Worm (Caenorhabditis elegans) whole organism, L4 larva: ENCODE data around the gene R02D5.10.

Experiments used
- F26F4.8 ChIP-seq: fragments of 200-800 bp; sonication (Bioruptor generic); conservative IDR thresholded peaks from 2 replicates; pipeline ENCODE4 v1.3.6; 2022; ENCODE audit warnings: missing genetic modification characterization, missing compliant biosample characterization
- F49E8.2 ChIP-seq: sonication (generic microtip); optimal IDR thresholded peaks from 2 replicates; lab custom pipeline; 2016; ENCODE audit warnings: missing compliant biosample characterization, mild to moderate bottlenecking, missing genetic modification characterization, borderline replicate concordance
- R02D3.7 ChIP-seq: fragments of 150-350 bp; sonication (generic microtip); optimal IDR thresholded peaks from 3 replicates; lab custom pipeline; 2014; ENCODE audit warnings: missing biosample characterization, missing genetic modification characterization
- Y48G9A.11 ChIP-seq: fragments of 200-800 bp; sonication (Bioruptor generic); IDR thresholded peaks from 2 replicates; pipeline ENCODE4 v1.3.6; 2022; ENCODE audit warnings: missing genetic modification reagents, missing genetic modification characterization, missing compliant biosample characterization
- Y75B8A.6 ChIP-seq: fragments of 200-800 bp; sonication (Bioruptor generic); IDR thresholded peaks from 2 replicates; pipeline ENCODE4 v1.3.6; 2022; ENCODE audit warnings: missing genetic modification reagents, missing genetic modification characterization, missing compliant biosample characterization
- aha-1 ChIP-seq: fragments of 150-350 bp; peaks from one replicate; lab custom pipeline; 2014; ENCODE audit warnings: missing biosample characterization, missing genetic modification characterization
- aly-2 ChIP-seq: sonication (generic microtip); optimal IDR thresholded peaks from 2 replicates; lab custom pipeline; 2018; ENCODE audit warnings: missing biosample characterization, missing genetic modification characterization
- ama-1 ChIP-seq: fragments of 150-350 bp; optimal IDR thresholded peaks from 2 replicates; lab custom pipeline; 2014; ENCODE audit warnings: inconsistent platforms, mixed read lengths
- arid-1 ChIP-seq: fragments of 200-800 bp; sonication (Bioruptor generic); conservative IDR thresholded peaks from 2 replicates; pipeline ENCODE4 v1.3.6; 2022; ENCODE audit warnings: missing genetic modification reagents, missing genetic modification characterization, missing compliant biosample characterization
- attf-4 ChIP-seq: sonication (generic microtip); optimal IDR thresholded peaks from 3 replicates; lab custom pipeline; 2017; ENCODE audit warnings: missing biosample characterization, missing genetic modification characterization
- ceh-32 ChIP-seq: sonication (generic microtip); optimal IDR thresholded peaks from 2 replicates; lab custom pipeline; 2016; ENCODE audit warnings: mild to moderate bottlenecking, missing genetic modification characterization, missing compliant biosample characterization; ENCODE audit not compliant: poor library complexity
- ceh-62 ChIP-seq: sonication (generic microtip); optimal IDR thresholded peaks from 2 replicates; lab custom pipeline; 2017; ENCODE audit warnings: missing biosample characterization, missing genetic modification characterization
- ces-1 ChIP-seq: fragments of 150-350 bp; sonication (generic microtip); optimal IDR thresholded peaks from 4 replicates; lab custom pipeline; 2014; ENCODE audit warnings: missing biosample characterization, missing genetic modification reagents, missing genetic modification characterization
- cey-2 ChIP-seq: sonication (generic microtip); optimal IDR thresholded peaks from 3 replicates; lab custom pipeline; 2017; ENCODE audit warnings: missing genetic modification characterization, mild to moderate bottlenecking, missing compliant biosample characterization, antibody characterized with exemption, borderline replicate concordance; ENCODE audit not compliant: insufficient read depth
- daf-16 ChIP-seq, 3 experiments: sonication (generic microtip); optimal IDR thresholded peaks; 2 replicates each; lab custom pipeline; 2016 to 2017; ENCODE audit warnings: missing genetic modification characterization in 3 of 3, missing genetic modification reagents in 3 of 3, mild to moderate bottlenecking in 2 of 3, missing compliant biosample characterization in 2 of 3, missing biosample characterization in 1 of 3, moderate library complexity in 1 of 3
- daf-19 ChIP-seq: fragments of 200-800 bp; sonication (Bioruptor generic); conservative IDR thresholded peaks from 2 replicates; pipeline ENCODE4 v1.3.6; 2022; ENCODE audit warnings: missing genetic modification characterization, missing compliant biosample characterization
- dmd-6 ChIP-seq: fragments of 200-800 bp; sonication (Bioruptor generic); IDR thresholded peaks from 2 replicates; pipeline ENCODE4 v1.3.6; 2022; ENCODE audit warnings: missing genetic modification reagents, missing genetic modification characterization, missing compliant biosample characterization
- fkh-10 ChIP-seq: fragments of 150-350 bp; optimal IDR thresholded peaks from 2 replicates; lab custom pipeline; 2014; ENCODE audit warnings: missing biosample characterization, missing genetic modification reagents, missing genetic modification characterization
- hlh-11 ChIP-seq: fragments of 200-800 bp; sonication (Bioruptor generic); optimal IDR thresholded peaks from 2 replicates; lab custom pipeline; 2018; ENCODE audit warnings: mild to moderate bottlenecking, missing genetic modification characterization, missing compliant biosample characterization
- hmg-1.1 ChIP-seq: fragments of 200-800 bp; sonication (Bioruptor generic); IDR thresholded peaks from 2 replicates; pipeline ENCODE4 v1.3.6; 2022; ENCODE audit warnings: missing genetic modification reagents, missing genetic modification characterization, missing compliant biosample characterization
- lin-38 ChIP-seq: fragments of 200-800 bp; sonication (Bioruptor generic); IDR thresholded peaks from 2 replicates; pipeline ENCODE4 v1.3.6; 2022; ENCODE audit warnings: missing genetic modification reagents, missing genetic modification characterization, missing compliant biosample characterization
- lir-3 ChIP-seq: sonication (generic microtip); optimal IDR thresholded peaks from 2 replicates; lab custom pipeline; 2016; ENCODE audit warnings: mild to moderate bottlenecking, missing genetic modification characterization, missing compliant biosample characterization
- mdl-1 ChIP-seq, 2 experiments: fragments of 150-350 bp in 1 of 2; sonication (generic microtip) in 1 of 2; optimal IDR thresholded peaks; 2 replicates each; lab custom pipeline; 2014 to 2017; ENCODE audit warnings: missing biosample characterization in 2 of 2, missing genetic modification characterization in 2 of 2
- mdt-29 ChIP-seq: fragments of 200-800 bp; sonication (Bioruptor generic); IDR thresholded peaks from 2 replicates; pipeline ENCODE4 v1.3.6; 2022; ENCODE audit warnings: missing genetic modification reagents, missing genetic modification characterization, missing compliant biosample characterization
- mes-2 ChIP-seq: sonication (generic microtip); optimal IDR thresholded peaks from 2 replicates; lab custom pipeline; 2016; ENCODE audit warnings: missing genotype, mild to moderate bottlenecking, missing genetic modification characterization, missing compliant biosample characterization; ENCODE audit not compliant: poor library complexity, severe bottlenecking
- mxl-3 ChIP-seq: fragments of 200-800 bp; sonication (Bioruptor generic); optimal IDR thresholded peaks from 2 replicates; lab custom pipeline; 2018; ENCODE audit warnings: mild to moderate bottlenecking, missing genetic modification characterization, missing compliant biosample characterization
- nhr-48 ChIP-seq: sonication (generic microtip); optimal IDR thresholded peaks from 2 replicates; lab custom pipeline; 2016; ENCODE audit warnings: mild to moderate bottlenecking, missing genetic modification characterization, missing compliant biosample characterization
- nhr-77 ChIP-seq: fragments of 150-350 bp; optimal IDR thresholded peaks from 2 replicates; lab custom pipeline; 2014; ENCODE audit warnings: missing biosample characterization, missing genetic modification characterization
- php-3 ChIP-seq: fragments of 200-800 bp; sonication (Bioruptor generic); IDR thresholded peaks from 2 replicates; pipeline ENCODE4 v1.3.6; 2022; ENCODE audit warnings: missing genetic modification reagents, missing genetic modification characterization, missing compliant biosample characterization
- rbr-2 ChIP-seq: sonication (generic microtip); optimal IDR thresholded peaks from 2 replicates; lab custom pipeline; 2016; ENCODE audit warnings: missing genotype, missing genetic modification characterization, missing compliant biosample characterization
- set-16 ChIP-seq: fragments of 200-800 bp; sonication (Bioruptor generic); IDR thresholded peaks from 2 replicates; pipeline ENCODE4 v1.3.6; 2022; ENCODE audit warnings: missing genetic modification reagents, missing genetic modification characterization, missing compliant biosample characterization
- skn-1 ChIP-seq: fragments of 150-350 bp; optimal IDR thresholded peaks from 2 replicates; lab custom pipeline; 2014; ENCODE audit warnings: missing biosample characterization, missing genetic modification characterization
- snpc-1.2 ChIP-seq: fragments of 200-800 bp; sonication (Bioruptor generic); IDR thresholded peaks from 2 replicates; pipeline ENCODE4 v1.3.6; 2022; ENCODE audit warnings: missing genetic modification reagents, missing genetic modification characterization, missing compliant biosample characterization
- spr-3 ChIP-seq: fragments of 200-800 bp; sonication (Bioruptor generic); optimal IDR thresholded peaks from 2 replicates; lab custom pipeline; 2018; ENCODE audit warnings: mild to moderate bottlenecking, missing genetic modification characterization, missing compliant biosample characterization
- unc-130 ChIP-seq: sonication (generic microtip); optimal IDR thresholded peaks from 2 replicates; lab custom pipeline; 2016; ENCODE audit warnings: missing genetic modification reagents, missing genetic modification characterization, missing compliant biosample characterization
- unc-39 ChIP-seq: sonication (generic microtip); optimal IDR thresholded peaks from 2 replicates; lab custom pipeline; 2017; ENCODE audit warnings: missing biosample characterization, missing genetic modification characterization
- unc-62 ChIP-seq, 3 experiments: fragments of 150-350 bp in 1 of 3; sonication (generic microtip); optimal IDR thresholded peaks in 2 of 3; peaks in 1 of 3; 1 replicate in 1 of 3; 2 replicates in 2 of 3; lab custom pipeline; 2014 to 2017; ENCODE audit warnings: missing biosample characterization in 3 of 3, missing genetic modification characterization in 3 of 3, missing genetic modification reagents in 3 of 3, missing genotype in 1 of 3

The R02D5.10 gene

DNA sequence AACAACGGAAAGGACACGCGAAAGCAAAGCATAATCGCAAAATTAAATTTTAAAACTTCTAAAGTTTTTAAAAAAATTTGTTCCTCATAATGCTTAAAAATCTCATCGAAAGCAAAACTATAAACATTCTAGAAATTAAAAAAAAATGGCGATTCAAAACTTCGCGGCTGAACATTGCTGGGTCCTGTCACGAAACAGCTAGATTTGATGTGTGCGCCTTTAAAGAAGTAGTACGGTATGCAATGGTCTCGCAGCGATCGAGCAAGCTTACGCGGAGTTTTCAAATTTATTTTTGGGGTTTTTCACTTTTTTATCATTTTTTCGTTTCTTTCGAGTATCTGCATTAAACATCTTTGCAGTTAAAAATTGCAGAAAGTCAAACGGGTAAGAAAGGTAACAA is 25.0 kb upstream of the R02D5.10 start, which contains the start of gene coh-3:
Gene coh-3, plus strand, starts transcription at position 353 of the 400 bp plus-strand sequence.
- TF ChIP-seq hlh-11 (tag; lab: Kevin White, UChicago) (no peak), mdt-29 (GFP tag; lab: Robert Waterston, UW) (no peak), unc-130 (GFP tag; lab: Kevin White, UChicago) (peak; percentile 74), lin-38 (GFP tag; lab: Robert Waterston, UW) (peak; percentile 52), snpc-1.2 (GFP tag; lab: Robert Waterston, UW) (peak; percentile 75; the same call in 1 of the 2 replicates), daf-19 (GFP tag; lab: Robert Waterston, UW) (no peak), nhr-48 (tag; lab: Kevin White, UChicago) (no peak), F49E8.2 (tag; lab: Kevin White, UChicago) (peak; percentile 85), arid-1 (GFP tag; lab: Robert Waterston, UW) (peak; percentile 51; the same call in 1 of the 2 replicates), R02D3.7 (tag; lab: Kevin White, UChicago) (no peak), rbr-2 (no peak), Y48G9A.11 (GFP tag; lab: Robert Waterston, UW) (peak; percentile 62; the same call in 1 of the 2 replicates), mes-2 (peak; percentile 10), cey-2 (tag; lab: Kevin White, UChicago) (no peak), aly-2 (tag; lab: Kevin White, UChicago) (no peak), fkh-10 (GFP tag; lab: Kevin White, UChicago) (no peak), attf-4 (tag; lab: Kevin White, UChicago) (no peak), php-3 (GFP tag; lab: Robert Waterston, UW) (no peak), daf-16 (GFP tag; optimal IDR thresholded peaks at IDR 0.05; lab: Kevin White, UChicago) (no peak), daf-16 (tag; optimal IDR thresholded peaks at IDR 0.05; lab: Kevin White, UChicago) (no peak), ama-1 (lab: Kevin White, UChicago) (no peak), mxl-3 (GFP tag; lab: Kevin White, UChicago) (no peak), F26F4.8 (GFP tag; lab: Robert Waterston, UW) (no peak)
- TF ChIP-seq, all 104 proteins: peak for 7

- TF ChIP-seq dmd-6 (no peak), skn-1 (tag; lab: Kevin White, UChicago) (no peak), ceh-32 (tag; lab: Kevin White, UChicago) (no peak), Y75B8A.6 (GFP tag; lab: Robert Waterston, UW) (no peak), spr-3 (GFP tag; lab: Kevin White, UChicago) (no peak), unc-39 (tag; lab: Kevin White, UChicago) (no peak), hmg-1.1 (GFP tag; lab: Robert Waterston, UW) (no peak), Y48G9A.11 (GFP tag; lab: Robert Waterston, UW) (no peak), mdl-1 (tag; optimal IDR thresholded peaks at IDR 0.05; lab: Kevin White, UChicago) (no peak)
Measured at ce11 chrV:14460122-14460521, 22.0 kb upstream of the R02D5.10 start.

ce11 chrV:14460615-14461102 is 21.4 kb upstream of the R02D5.10 start, which contains the start of gene F08H9.2:
Gene F08H9.2, plus strand, starts transcription at chrV:14460665.
- TF ChIP-seq unc-62 (GFP tag; optimal IDR thresholded peaks at IDR 0.05 in 1 of 2; lab: Kevin White, UChicago) (peak in 1 of 2 experiments; percentile 56), unc-62 (tag; optimal IDR thresholded peaks at IDR 0.05; lab: Kevin White, UChicago) (no peak), set-16 (GFP tag; lab: Robert Waterston, UW) (peak; percentile 72), F26F4.8 (GFP tag; lab: Robert Waterston, UW) (no peak)

DNA sequence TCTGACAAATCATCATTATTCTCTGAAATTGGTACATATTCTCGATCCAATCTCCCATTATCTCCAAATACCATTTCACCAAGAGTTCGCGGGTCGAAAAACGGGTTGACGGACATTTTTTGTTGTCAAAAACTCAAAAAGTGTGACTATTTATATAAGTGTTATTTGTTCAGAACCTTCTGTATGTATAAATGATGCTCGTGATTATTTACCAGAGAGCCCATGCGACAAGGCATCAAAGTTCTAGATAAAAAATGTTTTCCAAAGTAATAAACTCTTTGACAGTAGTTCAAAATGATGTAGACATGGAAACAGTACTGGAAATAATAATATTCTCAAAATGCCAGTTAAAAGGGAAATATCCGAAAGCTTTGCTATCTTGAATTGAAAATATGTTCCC is 19.4 kb upstream of the R02D5.10 start:
- TF ChIP-seq ceh-62 (tag; lab: Kevin White, UChicago) = no peak
- TF ChIP-seq nhr-77 (tag; lab: Kevin White, UChicago) = no peak
- TF ChIP-seq ces-1 (GFP tag; lab: Kevin White, UChicago) = no peak
- no peak for TF ChIP-seq lir-3 (tag; lab: Kevin White, UChicago)
- peak; percentile 71 for TF ChIP-seq aha-1 (tag; lab: Kevin White, UChicago)
- TF ChIP-seq dmd-6 = no peak
- no peak for TF ChIP-seq daf-16 (GFP tag; optimal IDR thresholded peaks at IDR 0.05; lab: Kevin White, UChicago)
- TF ChIP-seq daf-16 (tag; optimal IDR thresholded peaks at IDR 0.05; lab: Kevin White, UChicago) = peak; percentile 58
